Worm (Caenorhabditis elegans) whole organism, young adult: ENCODE data around the gene kin-9.

ENCODE experiments used
- B0261.1 ChIP-seq: sonication (generic microtip); optimal IDR thresholded peaks from 2 replicates; lab custom pipeline; 2016; ENCODE audit warnings: mild to moderate bottlenecking, missing genetic modification characterization, moderate library complexity, missing compliant biosample characterization
- C06A6.2 ChIP-seq: fragments of 200-800 bp; sonication (Bioruptor generic); conservative IDR thresholded peaks from 2 replicates; pipeline ENCODE4 v1.3.6; 2022; ENCODE audit warnings: missing genetic modification characterization, missing compliant biosample characterization
- F22D6.2 ChIP-seq: sonication (generic microtip); optimal IDR thresholded peaks from 2 replicates; lab custom pipeline; 2016; ENCODE audit warnings: mild to moderate bottlenecking, missing genetic modification characterization, missing compliant biosample characterization
- F23B12.7 ChIP-seq: sonication (generic microtip); optimal IDR thresholded peaks from 2 replicates; lab custom pipeline; 2017; ENCODE audit warnings: missing genetic modification characterization, mild to moderate bottlenecking, missing compliant biosample characterization, antibody characterized with exemption, moderate library complexity; ENCODE audit not compliant: insufficient read depth
- Y56A3A.18 ChIP-seq: fragments of 200-800 bp; sonication (Bioruptor generic); IDR thresholded peaks from 2 replicates; pipeline ENCODE4 v1.3.6; 2022; ENCODE audit warnings: missing genetic modification reagents, missing genetic modification characterization, missing compliant biosample characterization
- ceh-100 ChIP-seq: fragments of 200-800 bp; sonication (Bioruptor generic); IDR thresholded peaks from 2 replicates; pipeline ENCODE4 v1.3.6; 2022; ENCODE audit warnings: missing genetic modification reagents, missing genetic modification characterization, missing compliant biosample characterization
- ceh-79 ChIP-seq: sonication (generic microtip); optimal IDR thresholded peaks from 2 replicates; lab custom pipeline; 2017; ENCODE audit warnings: mild to moderate bottlenecking, missing genetic modification characterization, missing compliant biosample characterization
- hlh-26 ChIP-seq: fragments of 200-800 bp; sonication (Bioruptor generic); conservative IDR thresholded peaks from 2 replicates; pipeline ENCODE4 v1.3.6; 2022; ENCODE audit warnings: missing genetic modification reagents, missing genetic modification characterization, missing compliant biosample characterization
- nhr-179 ChIP-seq: sonication (generic microtip); optimal IDR thresholded peaks from 2 replicates; lab custom pipeline; 2016; ENCODE audit warnings: mild to moderate bottlenecking, missing genetic modification characterization, missing compliant biosample characterization
- nhr-90 ChIP-seq: sonication (generic microtip); optimal IDR thresholded peaks from 2 replicates; lab custom pipeline; 2016; ENCODE audit warnings: missing genotype, mild to moderate bottlenecking, missing genetic modification characterization, missing compliant biosample characterization
- rec-8 ChIP-seq, 2 experiments: sonication (generic microtip); optimal IDR thresholded peaks; 2 replicates each; lab custom pipeline; 2016; ENCODE audit warnings: mild to moderate bottlenecking in 2 of 2, missing genetic modification characterization in 2 of 2, missing genetic modification reagents in 2 of 2, missing genotype in 2 of 2, missing biosample characterization in 1 of 2, missing compliant biosample characterization in 1 of 2, moderate library complexity in 1 of 2
- sdz-38 ChIP-seq: sonication (generic microtip); optimal IDR thresholded peaks from 2 replicates; lab custom pipeline; 2016; ENCODE audit warnings: missing genotype, missing genetic modification characterization, missing compliant biosample characterization
- unc-130 ChIP-seq: sonication (generic microtip); optimal IDR thresholded peaks from 2 replicates; lab custom pipeline; 2016; ENCODE audit warnings: missing genetic modification reagents, missing genetic modification characterization, missing compliant biosample characterization
- unc-62 ChIP-seq: fragments of 150-350 bp; optimal IDR thresholded peaks from 2 replicates; lab custom pipeline; 2014; ENCODE audit warnings: missing biosample characterization, missing genetic modification reagents, missing genetic modification characterization

ce11 chrX:8424286-8424685, 8.2 kb upstream of the kin-9 start:
- TF ChIP-seq C06A6.2 (GFP tag; lab: Robert Waterston, UW), result no peak
- no peak for TF ChIP-seq ceh-100 (GFP tag; lab: Robert Waterston, UW)
- TF ChIP-seq hlh-26 (GFP tag; lab: Robert Waterston, UW), result no peak
- no peak for TF ChIP-seq unc-130 (GFP tag; lab: Kevin White, UChicago)
- no peak for TF ChIP-seq F22D6.2 (tag; lab: Kevin White, UChicago)
- TF ChIP-seq B0261.1, result no peak
- no peak for TF ChIP-seq Y56A3A.18 (GFP tag; lab: Robert Waterston, UW)
- TF ChIP-seq nhr-179 (tag; lab: Kevin White, UChicago), result no peak
- TF ChIP-seq F23B12.7 (tag; lab: Kevin White, UChicago), result no peak
- TF ChIP-seq unc-62, result no peak
- no peak for TF ChIP-seq nhr-90
- TF ChIP-seq ceh-79 (tag; lab: Kevin White, UChicago), result no peak
- no peak for TF ChIP-seq rec-8 (tag; optimal IDR thresholded peaks at IDR 0.05; lab: Kevin White, UChicago)
- TF ChIP-seq sdz-38 (tag; lab: Kevin White, UChicago), result no peak
